Worm (Caenorhabditis elegans) whole organism, L4 larva: ENCODE measurements around the gene Y54E2A.10.

Experiments used
- ama-1 ChIP-seq: fragments of 150-350 bp; optimal IDR thresholded peaks from 2 replicates; lab custom pipeline; 2014; ENCODE audit warnings: inconsistent platforms, mixed read lengths
- attf-4 ChIP-seq: sonication (generic microtip); optimal IDR thresholded peaks from 3 replicates; lab custom pipeline; 2017; ENCODE audit warnings: missing biosample characterization, missing genetic modification characterization
- dmd-9 ChIP-seq: fragments of 200-800 bp; sonication (Bioruptor generic); IDR thresholded peaks from 2 replicates; pipeline ENCODE4 v1.3.6; 2022; ENCODE audit warnings: missing genetic modification reagents, missing genetic modification characterization, missing compliant biosample characterization
- hif-1 ChIP-seq, 2 experiments: sonication (generic microtip); optimal IDR thresholded peaks; 2 replicates each; lab custom pipeline; 2016 to 2017; ENCODE audit warnings: missing compliant biosample characterization in 2 of 2, missing genetic modification characterization in 2 of 2, missing genetic modification reagents in 2 of 2, missing genotype in 2 of 2, mild to moderate bottlenecking in 1 of 2
- lsy-2 ChIP-seq, 2 experiments: fragments of 150-350 bp in 1 of 2; sonication (generic microtip) in 1 of 2; optimal IDR thresholded peaks; 2 replicates each; lab custom pipeline; 2014 to 2017; ENCODE audit warnings: missing biosample characterization in 2 of 2, missing genetic modification characterization in 2 of 2
- pqm-1 ChIP-seq: sonication (generic microtip); optimal IDR thresholded peaks from 2 replicates; lab custom pipeline; 2017; ENCODE audit warnings: missing biosample characterization, missing genetic modification characterization
- tra-1 ChIP-seq: fragments of 200-800 bp; sonication (Bioruptor generic); IDR thresholded peaks from 2 replicates; pipeline ENCODE4 v1.3.6; 2022; ENCODE audit warnings: missing genetic modification reagents, missing genetic modification characterization, missing compliant biosample characterization

DNA sequence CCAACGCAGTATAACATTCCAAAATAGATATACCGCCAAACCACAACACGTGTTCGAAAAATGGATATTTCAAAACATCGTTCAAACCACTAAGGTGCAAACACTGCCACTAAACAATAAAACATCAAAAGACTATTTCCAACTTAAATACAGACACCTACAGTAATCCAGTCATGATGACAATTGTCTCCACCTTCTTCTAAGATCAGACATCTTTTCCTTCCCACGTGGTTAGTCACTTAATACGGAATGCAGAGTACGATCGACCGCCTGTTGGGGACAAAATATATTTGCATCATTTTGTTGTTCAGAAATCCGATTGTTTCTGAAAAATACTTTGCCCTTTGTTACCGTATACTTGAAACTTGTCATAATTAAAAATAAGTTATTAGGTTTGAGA, 50.4 kb downstream of the Y54E2A.10 start:
- no peak for TF ChIP-seq hif-1 (tag; optimal IDR thresholded peaks at IDR 0.05; lab: Kevin White, UChicago)
- TF ChIP-seq attf-4 (tag; lab: Kevin White, UChicago), result no peak
- TF ChIP-seq tra-1, result no peak
- TF ChIP-seq dmd-9 (GFP tag; lab: Robert Waterston, UW), result no peak
- no peak for TF ChIP-seq ama-1
- no peak for TF ChIP-seq pqm-1 (tag; lab: Kevin White, UChicago)
- TF ChIP-seq lsy-2 (tag; optimal IDR thresholded peaks at IDR 0.05; lab: Kevin White, UChicago), result peak in 1 of 2 experiments; percentile 72
